Fruit fly (Drosophila melanogaster): ENCODE results near the gene Anp.

The Anp gene

DNA sequence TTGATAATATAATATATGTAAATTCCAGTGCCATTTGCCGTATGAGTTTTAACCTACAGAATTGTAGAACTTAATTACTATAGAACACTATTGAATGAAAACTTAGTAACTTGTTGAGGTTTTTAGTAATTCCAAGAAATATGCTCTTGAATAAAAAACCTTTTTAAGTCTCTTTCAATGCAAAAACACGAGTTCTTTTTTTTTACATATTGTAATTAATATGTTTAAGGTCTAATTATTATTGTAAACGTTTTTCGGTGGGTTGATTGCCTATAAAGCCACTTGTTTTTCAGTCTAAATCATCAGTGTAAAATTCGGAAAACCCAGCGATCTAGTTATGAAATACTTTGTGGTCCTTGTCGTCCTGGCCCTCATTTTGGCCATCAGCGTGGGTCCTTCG is at the start of gene Anp:
Anp (plus strand) TSS at position 301 of the 400 bp plus-strand sequence.
- TF ChIP-seq psq (optimal IDR thresholded peaks at IDR 0.05) (no peak), CG8478 (optimal IDR thresholded peaks at IDR 0.05) (no peak), usp (GFP tag; optimal IDR thresholded peaks at IDR 0.05) (no peak), EcR (GFP tag; optimal IDR thresholded peaks at IDR 0.05) (no peak), pan (optimal IDR thresholded peaks at IDR 0.05) (no peak), Dll (optimal IDR thresholded peaks at IDR 0.05) (no peak)

dm6 chr3R:30160312-30160942 is 49.3 kb upstream of the Anp start, which contains the start of gene CG11498:
Gene CG11498 (minus strand): TSS chr3R:30160473.
- TF ChIP-seq CG8478 (optimal IDR thresholded peaks at IDR 0.05) (no peak), usp (GFP tag; optimal IDR thresholded peaks at IDR 0.05) (no peak), Dll (optimal IDR thresholded peaks at IDR 0.05) (no peak), psq (optimal IDR thresholded peaks at IDR 0.05) (no peak), pan (optimal IDR thresholded peaks at IDR 0.05) (no peak), EcR (GFP tag; optimal IDR thresholded peaks at IDR 0.05) (no peak)

DNA sequence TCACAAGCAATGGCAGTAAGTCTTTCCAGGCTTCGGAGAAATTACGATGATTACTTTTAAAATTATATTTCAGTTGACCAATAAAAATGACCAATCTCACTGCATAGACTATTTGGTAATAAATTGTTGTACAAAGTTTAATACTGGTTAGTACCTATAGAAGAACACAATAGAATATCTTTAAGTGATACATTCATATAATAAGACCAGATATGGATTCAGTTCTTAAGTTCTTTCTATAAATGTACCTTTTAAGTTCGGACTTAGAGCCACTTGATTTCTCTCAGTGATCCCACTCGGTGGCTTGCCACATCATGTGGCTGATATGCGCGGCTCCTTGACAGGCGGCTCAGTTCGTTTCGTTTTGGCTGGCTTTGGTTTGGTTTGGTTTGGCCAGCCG is 46.5 kb upstream of the Anp start:
- TF ChIP-seq Dll (optimal IDR thresholded peaks at IDR 0.05) (no peak), psq (optimal IDR thresholded peaks at IDR 0.05) (no peak), pan (optimal IDR thresholded peaks at IDR 0.05) (no peak), usp (GFP tag; optimal IDR thresholded peaks at IDR 0.05) (no peak), CG8478 (optimal IDR thresholded peaks at IDR 0.05) (no peak), EcR (GFP tag; optimal IDR thresholded peaks at IDR 0.05) (no peak)

dm6 chr3R:30164162-30164561 is 45.6 kb upstream of the Anp start:
- TF ChIP-seq psq (optimal IDR thresholded peaks at IDR 0.05) = no peak
- no peak for TF ChIP-seq pan (optimal IDR thresholded peaks at IDR 0.05)
- no peak for TF ChIP-seq Dll (optimal IDR thresholded peaks at IDR 0.05)
- TF ChIP-seq EcR (GFP tag; optimal IDR thresholded peaks at IDR 0.05) = no peak
- no peak for TF ChIP-seq CG8478 (optimal IDR thresholded peaks at IDR 0.05)
- no peak for TF ChIP-seq usp (GFP tag; optimal IDR thresholded peaks at IDR 0.05)

DNA sequence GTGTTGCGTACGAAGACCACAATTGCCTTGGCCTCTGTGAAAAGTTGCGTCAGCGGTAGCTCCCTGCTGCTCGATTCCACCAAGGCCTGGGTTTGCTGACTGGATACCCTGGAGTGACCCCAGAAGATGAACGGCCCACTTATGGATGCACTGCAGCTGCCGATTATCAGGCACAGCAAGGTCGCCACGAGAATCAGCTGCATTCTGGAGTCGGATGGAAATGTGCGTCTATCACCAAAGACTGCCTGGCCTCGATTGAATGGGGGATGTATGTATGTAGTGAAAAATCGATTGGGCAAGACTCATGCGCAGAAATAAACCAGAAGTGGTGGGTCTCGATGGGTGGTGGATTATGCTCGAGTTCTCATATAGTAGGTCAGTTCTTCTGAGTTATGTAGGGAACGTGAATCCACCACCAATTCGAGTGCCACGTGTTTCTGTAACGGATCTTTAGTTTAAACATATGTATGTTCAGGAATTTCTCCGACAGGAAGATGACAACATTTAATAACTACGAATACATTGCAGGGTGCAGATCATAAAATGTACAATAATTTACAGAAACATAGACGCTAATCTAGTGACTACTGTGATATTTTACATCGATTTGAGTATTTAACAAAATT is 43.5 kb upstream of the Anp start, which contains the start of gene VhaAC45RP:
VhaAC45RP (minus strand) TSS at position 261 of the 626 bp plus-strand sequence.
- TF ChIP-seq pan (optimal IDR thresholded peaks at IDR 0.05) = no peak
- no peak for TF ChIP-seq Dll (optimal IDR thresholded peaks at IDR 0.05)
- TF ChIP-seq EcR (GFP tag; optimal IDR thresholded peaks at IDR 0.05) = no peak
- TF ChIP-seq psq (optimal IDR thresholded peaks at IDR 0.05) = no peak
- TF ChIP-seq CG8478 (optimal IDR thresholded peaks at IDR 0.05) = no peak
- TF ChIP-seq usp (GFP tag; optimal IDR thresholded peaks at IDR 0.05) = no peak

DNA sequence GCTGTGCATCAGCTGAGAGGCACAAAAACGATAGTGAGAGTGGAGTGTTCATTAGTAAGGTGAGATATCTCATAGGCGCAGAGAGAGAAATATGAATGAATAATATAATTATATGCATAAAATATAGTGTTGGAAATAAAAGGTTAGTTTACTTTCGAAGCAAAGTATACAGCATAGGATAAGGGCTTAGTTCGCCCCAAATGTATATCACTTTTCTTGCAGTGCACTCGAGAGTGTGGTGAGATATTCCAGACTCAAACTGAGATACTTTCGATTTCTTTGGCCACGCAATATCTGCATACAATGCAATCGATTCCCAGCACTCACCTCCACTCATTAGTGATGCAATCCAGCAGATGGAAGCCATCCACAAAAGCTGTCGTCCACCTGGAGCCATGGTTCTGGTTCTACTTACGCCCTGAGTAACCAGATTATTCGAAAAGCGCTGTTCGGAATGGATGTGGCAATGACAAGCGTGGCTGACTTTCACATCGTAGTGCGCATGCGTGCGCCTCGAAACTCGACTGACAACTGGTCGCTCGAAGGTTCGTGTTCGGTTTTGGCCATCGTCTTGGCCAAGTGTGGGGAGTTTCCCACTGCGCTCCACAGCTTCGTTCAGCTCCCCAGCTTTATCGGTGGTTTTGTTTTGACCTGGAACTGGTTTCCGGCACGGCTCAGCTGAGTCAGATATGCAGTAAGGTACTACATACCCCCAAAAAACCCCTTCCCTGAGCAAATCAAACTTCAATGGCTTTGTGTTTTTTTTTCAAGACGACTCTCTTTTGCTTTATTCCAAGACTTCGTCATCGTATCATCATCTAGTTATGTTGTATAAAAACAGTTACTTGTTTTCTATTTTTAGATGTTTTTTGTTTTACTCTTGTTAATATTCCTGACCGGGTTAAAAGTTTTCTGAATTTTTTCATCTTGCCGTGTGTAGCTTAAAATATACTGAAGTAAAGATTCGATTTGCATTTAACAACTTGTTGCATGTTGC is 38.8 kb upstream of the Anp start, which contains the start of gene Rsod:
Rsod (minus strand) TSS at position 537 of the 997 bp plus-strand sequence.
- TF ChIP-seq EcR (GFP tag; optimal IDR thresholded peaks at IDR 0.05) = no peak

- no peak for TF ChIP-seq Dll (optimal IDR thresholded peaks at IDR 0.05)
Observed at dm6 chr3R:30174160-30175002, 35.4 kb upstream of the Anp start, which contains the start of gene Mlc2. Gene Mlc2 (minus strand): TSS chr3R:30174551.

DNA sequence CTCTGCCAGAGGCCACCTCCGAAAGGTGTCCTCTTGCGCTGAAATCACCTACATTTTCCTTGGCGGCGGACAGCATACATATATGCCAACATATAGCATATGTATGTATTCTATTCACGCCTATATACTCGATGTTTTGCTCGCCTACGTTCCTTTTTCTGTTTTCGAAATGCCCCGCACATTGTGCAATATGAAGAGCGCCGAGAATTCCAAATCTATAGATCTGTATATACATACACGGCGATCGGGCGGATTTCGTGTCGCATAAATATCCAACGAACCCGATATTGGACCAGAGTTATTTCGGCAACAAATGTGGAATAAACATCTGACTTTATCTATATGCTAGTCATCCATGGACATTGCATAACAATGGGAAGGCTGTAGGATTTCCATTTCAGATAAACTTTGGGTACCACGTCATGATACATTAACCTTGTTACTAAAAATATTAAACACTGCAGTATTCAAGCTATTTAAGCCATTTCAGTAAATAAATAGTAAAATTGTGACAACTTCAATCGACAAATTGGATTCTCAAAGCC is 34.6 kb upstream of the Anp start:
- TF ChIP-seq pan (optimal IDR thresholded peaks at IDR 0.05) (no peak), EcR (GFP tag; optimal IDR thresholded peaks at IDR 0.05) (no peak), CG8478 (optimal IDR thresholded peaks at IDR 0.05) (no peak), usp (GFP tag; optimal IDR thresholded peaks at IDR 0.05) (no peak), psq (optimal IDR thresholded peaks at IDR 0.05) (no peak)

dm6 chr3R:30176314-30176713 is 33.4 kb upstream of the Anp start:
- TF ChIP-seq EcR (GFP tag; optimal IDR thresholded peaks at IDR 0.05) (no peak), usp (GFP tag; optimal IDR thresholded peaks at IDR 0.05) (no peak), Dll (optimal IDR thresholded peaks at IDR 0.05) (no peak), pan (optimal IDR thresholded peaks at IDR 0.05) (no peak), psq (optimal IDR thresholded peaks at IDR 0.05) (no peak), CG8478 (optimal IDR thresholded peaks at IDR 0.05) (no peak)

- no peak for TF ChIP-seq EcR (GFP tag; optimal IDR thresholded peaks at IDR 0.05)
- TF ChIP-seq Dll (optimal IDR thresholded peaks at IDR 0.05) = no peak
- TF ChIP-seq pan (optimal IDR thresholded peaks at IDR 0.05) = no peak
- TF ChIP-seq usp (GFP tag; optimal IDR thresholded peaks at IDR 0.05) = no peak
- TF ChIP-seq CG8478 (optimal IDR thresholded peaks at IDR 0.05) = no peak
- no peak for TF ChIP-seq psq (optimal IDR thresholded peaks at IDR 0.05)
Observed at dm6 chr3R:30177494-30177893, 32.3 kb upstream of the Anp start, which contains the start of the genes CG1983 and CG15530. Gene CG1983 (minus strand): TSS chr3R:30177700. Gene CG15530 (plus strand): TSS chr3R:30177877.

dm6 chr3R:30179934-30180333 is 29.8 kb upstream of the Anp start, which contains the start of gene Bet5:
Gene Bet5 (plus strand): TSS chr3R:30180232.
- TF ChIP-seq pan (optimal IDR thresholded peaks at IDR 0.05) (no peak), psq (optimal IDR thresholded peaks at IDR 0.05) (no peak), Dll (optimal IDR thresholded peaks at IDR 0.05) (no peak), usp (GFP tag; optimal IDR thresholded peaks at IDR 0.05) (no peak), CG8478 (optimal IDR thresholded peaks at IDR 0.05) (no peak), EcR (GFP tag; optimal IDR thresholded peaks at IDR 0.05) (no peak)

Data from whole organism.